Worm (Caenorhabditis elegans): Measurements from ENCODE around the gene ZC373.3.

The ZC373.3 gene

ce11 chrX:10084050-10084672 is 23.8 kb downstream of the ZC373.3 start, which contains the start of gene W07E11.1 (continued):
- TF ChIP-seq snpc-4 (GFP tag; optimal IDR thresholded peaks at IDR 0.05): no peak
- peak in 1 of 4 experiments; percentile 12 for TF ChIP-seq snpc-4 (tag; optimal IDR thresholded peaks at IDR 0.05)
- no peak for TF ChIP-seq aptf-2 (GFP tag; conservative IDR thresholded peaks at IDR 0.05)
- no peak for TF ChIP-seq F52B5.7 (tag; optimal IDR thresholded peaks at IDR 0.05)
- TF ChIP-seq K11D2.4 (GFP tag; IDR thresholded peaks at IDR 0.05): no peak
- TF ChIP-seq B0261.1 (tag; optimal IDR thresholded peaks at IDR 0.05): no peak
- TF ChIP-seq ama-1 (optimal IDR thresholded peaks at IDR 0.05): no peak
- no peak for TF ChIP-seq ama-1 (GFP tag; optimal IDR thresholded peaks at IDR 0.05)
- peak; percentile 47 for TF ChIP-seq lin-40 (tag; optimal IDR thresholded peaks at IDR 0.05)
- TF ChIP-seq madf-6 (GFP tag; IDR thresholded peaks at IDR 0.05): no peak
- TF ChIP-seq unc-62 (GFP tag; optimal IDR thresholded peaks at IDR 0.05): peak; percentile 43
- TF ChIP-seq chd-7 (tag; optimal IDR thresholded peaks at IDR 0.05): no peak
- TF ChIP-seq somi-1 (GFP tag; optimal IDR thresholded peaks at IDR 0.05): no peak
- TF ChIP-seq nfya-1 (tag; optimal IDR thresholded peaks at IDR 0.05; ENCODE audit: borderline replicate concordance, insufficient read depth): no peak
- TF ChIP-seq hmg-1.2 (GFP tag; IDR thresholded peaks at IDR 0.05): 0 out of 2 replicates have a peak, but pooled peaks have one; percentile 9

- TF ChIP-seq lag-1 (GFP tag; IDR thresholded peaks at IDR 0.05) (peak; percentile 58; the same call in 1 of the 2 replicates), ccch-3 (GFP tag; optimal IDR thresholded peaks at IDR 0.05) (no peak), nfya-2 (GFP tag; IDR thresholded peaks at IDR 0.05) (0 out of 2 replicates have a peak, but pooled peaks have one; percentile 58)
Observed at ce11 chrX:10085073-10085472, 24.7 kb downstream of the ZC373.3 start.

- TF ChIP-seq nfya-2 (GFP tag; IDR thresholded peaks at IDR 0.05): no peak
- TF ChIP-seq let-607 (tag; optimal IDR thresholded peaks at IDR 0.05): no peak
- no peak for TF ChIP-seq tbp1 (GFP tag; optimal IDR thresholded peaks at IDR 0.05)
- no peak for TF ChIP-seq Y67H2A.10 (GFP tag; conservative IDR thresholded peaks at IDR 0.05)
- TF ChIP-seq atf-7 (tag; optimal IDR thresholded peaks at IDR 0.05): no peak
- TF ChIP-seq Y53G8AR.9 (GFP tag; conservative IDR thresholded peaks at IDR 0.05): no peak
- no peak for TF ChIP-seq B0035.1 (tag; optimal IDR thresholded peaks at IDR 0.05)
- no peak for TF ChIP-seq F52B5.7 (tag; optimal IDR thresholded peaks at IDR 0.05)
- TF ChIP-seq mxl-1 (tag; optimal IDR thresholded peaks at IDR 0.05): no peak
- no peak for TF ChIP-seq pha-4 (tag; optimal IDR thresholded peaks at IDR 0.05)
- no peak for TF ChIP-seq F33H1.4 (GFP tag; IDR thresholded peaks at IDR 0.05)
- TF ChIP-seq snpc-1.3 (tag; optimal IDR thresholded peaks at IDR 0.05; ENCODE audit: insufficient read depth): no peak
- no peak for TF ChIP-seq hmg-20 (GFP tag; IDR thresholded peaks at IDR 0.05)
Observed at ce11 chrX:10087866-10088265, 27.5 kb downstream of the ZC373.3 start, which contains the start of gene flp-28. Gene flp-28 (minus strand): TSS chrX:10087966.

ce11 chrX:10092864-10093263 is 32.5 kb downstream of the ZC373.3 start, which contains the start of gene flp-3:
Gene flp-3 (minus strand): TSS chrX:10092964.
- no peak for TF ChIP-seq gei-17 (GFP tag; optimal IDR thresholded peaks at IDR 0.05)
- no peak for TF ChIP-seq lag-1 (GFP tag; IDR thresholded peaks at IDR 0.05)
- TF ChIP-seq dpff-1 (tag; optimal IDR thresholded peaks at IDR 0.05): no peak
- no peak for TF ChIP-seq sea-2 (GFP tag; IDR thresholded peaks at IDR 0.05)
- no peak for TF ChIP-seq pbrm-1 (GFP tag; IDR thresholded peaks at IDR 0.05)
- no peak for TF ChIP-seq hlh-26 (GFP tag; conservative IDR thresholded peaks at IDR 0.05)
- TF ChIP-seq mel-28 (tag; optimal IDR thresholded peaks at IDR 0.05; ENCODE audit: borderline replicate concordance): no peak
- no peak for TF ChIP-seq nhr-120 (GFP tag; IDR thresholded peaks at IDR 0.05)
- TF ChIP-seq F23B12.7 (tag; optimal IDR thresholded peaks at IDR 0.05; ENCODE audit: insufficient read depth): no peak
- no peak for TF ChIP-seq madf-10 (tag; optimal IDR thresholded peaks at IDR 0.05)
- TF ChIP-seq attf-3 (GFP tag; conservative IDR thresholded peaks at IDR 0.05): no peak
- no peak for TF ChIP-seq F52B5.7 (tag; optimal IDR thresholded peaks at IDR 0.05)
- TF ChIP-seq ekl-4 (GFP tag; IDR thresholded peaks at IDR 0.05): no peak
- no peak for TF ChIP-seq unc-130 (GFP tag; optimal IDR thresholded peaks at IDR 0.05)
- no peak for TF ChIP-seq Y53G8AR.9 (GFP tag; conservative IDR thresholded peaks at IDR 0.05)
